Worm (Caenorhabditis elegans) whole organism, L1 larva: Measurements from ENCODE around the gene sre-33.

Source experiments
- C04F5.9 ChIP-seq: sonication (generic microtip); optimal IDR thresholded peaks from 2 replicates; lab custom pipeline; 2016; ENCODE audit warnings: missing genetic modification characterization, missing compliant biosample characterization
- ama-1 ChIP-seq: fragments of 150-350 bp; optimal IDR thresholded peaks from 2 replicates; lab custom pipeline; 2014
- blmp-1 ChIP-seq: fragments of 150-350 bp; optimal IDR thresholded peaks from 2 replicates; lab custom pipeline; 2014; ENCODE audit warnings: missing biosample characterization, missing genetic modification characterization
- ceh-63 ChIP-seq: fragments of 200-800 bp; sonication (Bioruptor generic); optimal IDR thresholded peaks from 2 replicates; lab custom pipeline; 2018; ENCODE audit warnings: mild to moderate bottlenecking, missing genetic modification characterization, missing compliant biosample characterization
- ceh-8 ChIP-seq: fragments of 200-800 bp; sonication (Bioruptor generic); optimal IDR thresholded peaks from 2 replicates; lab custom pipeline; 2018; ENCODE audit warnings: mild to moderate bottlenecking, missing genetic modification characterization, moderate library complexity, missing compliant biosample characterization
- ceh-90 ChIP-seq: sonication (generic microtip); optimal IDR thresholded peaks from 2 replicates; lab custom pipeline; 2016; ENCODE audit warnings: missing genetic modification characterization, missing compliant biosample characterization
- ces-1 ChIP-seq: fragments of 150-350 bp; optimal IDR thresholded peaks from 2 replicates; lab custom pipeline; 2014; ENCODE audit warnings: missing biosample characterization, missing genetic modification reagents, missing genetic modification characterization
- dsc-1 ChIP-seq: sonication (generic microtip); optimal IDR thresholded peaks from 2 replicates; lab custom pipeline; 2016; ENCODE audit warnings: mild to moderate bottlenecking, missing genetic modification characterization, missing compliant biosample characterization
- efl-1 ChIP-seq, 4 experiments: fragments of 150-350 bp; optimal IDR thresholded peaks in 3 of 4; peaks in 1 of 4; 1 replicate in 1 of 4; 2 replicates in 3 of 4; lab custom pipeline; 2014; ENCODE audit warnings: missing biosample characterization in 2 of 4, missing genetic modification characterization in 2 of 4, missing genetic modification reagents in 2 of 4
- egl-13 ChIP-seq: sonication (generic microtip); optimal IDR thresholded peaks from 2 replicates; lab custom pipeline; 2016; ENCODE audit warnings: missing genotype, missing genetic modification reagents, missing genetic modification characterization, missing compliant biosample characterization
- fkh-4 ChIP-seq: sonication (generic microtip); optimal IDR thresholded peaks from 2 replicates; lab custom pipeline; 2016; ENCODE audit warnings: missing compliant biosample characterization, missing genetic modification characterization, borderline replicate concordance
- fos-1 ChIP-seq: fragments of 150-350 bp; optimal IDR thresholded peaks from 2 replicates; lab custom pipeline; 2014; ENCODE audit warnings: missing biosample characterization, missing genetic modification characterization
- grh-1 ChIP-seq: fragments of 200-800 bp; sonication (Bioruptor generic); IDR thresholded peaks from 2 replicates; pipeline ENCODE4 v1.3.6; 2022; ENCODE audit warnings: missing genetic modification reagents, missing genetic modification characterization, missing compliant biosample characterization
- hlh-17 ChIP-seq: fragments of 200-800 bp; sonication (Bioruptor generic); optimal IDR thresholded peaks from 2 replicates; lab custom pipeline; 2018; ENCODE audit warnings: missing genetic modification characterization, mild to moderate bottlenecking, missing compliant biosample characterization, moderate library complexity, borderline replicate concordance
- isw-1 ChIP-seq: fragments of 200-800 bp; sonication (Bioruptor generic); IDR thresholded peaks from 2 replicates; pipeline ENCODE4 v1.3.6; 2022; ENCODE audit warnings: missing genetic modification characterization, missing compliant biosample characterization
- jun-1 ChIP-seq: fragments of 150-350 bp; optimal IDR thresholded peaks from 2 replicates; lab custom pipeline; 2014; ENCODE audit warnings: missing biosample characterization, missing genetic modification reagents, missing genetic modification characterization
- lin-14 ChIP-seq: fragments of 200-800 bp; sonication (Bioruptor generic); optimal IDR thresholded peaks from 2 replicates; lab custom pipeline; 2018; ENCODE audit warnings: mild to moderate bottlenecking, missing genetic modification characterization, moderate library complexity, missing compliant biosample characterization
- lin-39 ChIP-seq: fragments of 150-350 bp; optimal IDR thresholded peaks from 2 replicates; lab custom pipeline; 2014; ENCODE audit warnings: missing biosample characterization, missing genetic modification reagents, missing genetic modification characterization
- lir-3 ChIP-seq: sonication (generic microtip); optimal IDR thresholded peaks from 2 replicates; lab custom pipeline; 2016; ENCODE audit warnings: mild to moderate bottlenecking, missing genetic modification characterization, moderate library complexity, missing compliant biosample characterization; ENCODE audit not compliant: poor library complexity
- lsy-2 ChIP-seq, 2 experiments: fragments of 150-350 bp; optimal IDR thresholded peaks; 2 replicates each; lab custom pipeline; 2014; ENCODE audit warnings: missing biosample characterization in 2 of 2, missing genetic modification characterization in 2 of 2
- mab-9 ChIP-seq: fragments of 200-800 bp; sonication (Bioruptor generic); IDR thresholded peaks from 2 replicates; pipeline ENCODE4 v1.3.6; 2022; ENCODE audit warnings: missing genetic modification reagents, missing genetic modification characterization, missing compliant biosample characterization
- mef-2 ChIP-seq: fragments of 150-350 bp; optimal IDR thresholded peaks from 2 replicates; lab custom pipeline; 2014; ENCODE audit warnings: missing biosample characterization, missing genetic modification characterization
- mep-1 ChIP-seq: fragments of 150-350 bp; optimal IDR thresholded peaks from 2 replicates; lab custom pipeline; 2014; ENCODE audit warnings: missing biosample characterization, missing genetic modification characterization
- nhr-11 ChIP-seq: fragments of 150-350 bp; optimal IDR thresholded peaks from 2 replicates; lab custom pipeline; 2014; ENCODE audit warnings: missing biosample characterization, missing genetic modification characterization
- nhr-19 ChIP-seq: fragments of 200-800 bp; sonication (Bioruptor generic); conservative IDR thresholded peaks from 2 replicates; pipeline ENCODE4 v1.3.6; 2022; ENCODE audit warnings: missing genetic modification characterization, missing compliant biosample characterization
- nhr-28 ChIP-seq: fragments of 150-350 bp; optimal IDR thresholded peaks from 2 replicates; lab custom pipeline; 2014; ENCODE audit warnings: missing biosample characterization, missing genetic modification characterization
- nhr-85 ChIP-seq: sonication (generic microtip); peaks from one replicate; lab custom pipeline; 2016; ENCODE audit warnings: missing genetic modification characterization, inconsistent platforms, missing compliant biosample characterization
- nhr-90 ChIP-seq: sonication (generic microtip); optimal IDR thresholded peaks from 2 replicates; lab custom pipeline; 2016; ENCODE audit warnings: mild to moderate bottlenecking, missing genetic modification characterization, missing compliant biosample characterization; ENCODE audit not compliant: poor library complexity
- pag-3 ChIP-seq: sonication (generic microtip); optimal IDR thresholded peaks from 2 replicates; lab custom pipeline; 2017; ENCODE audit warnings: missing genetic modification characterization, mild to moderate bottlenecking, missing compliant biosample characterization, antibody characterized with exemption, borderline replicate concordance; ENCODE audit not compliant: insufficient read depth
- pqm-1 ChIP-seq: sonication (generic microtip); optimal IDR thresholded peaks from 3 replicates; lab custom pipeline; 2017; ENCODE audit warnings: missing biosample characterization, missing genetic modification characterization
- rnt-1 ChIP-seq: sonication (generic microtip); optimal IDR thresholded peaks from 2 replicates; lab custom pipeline; 2016; ENCODE audit warnings: mild to moderate bottlenecking, missing genetic modification characterization, moderate library complexity, missing compliant biosample characterization
- snpc-4 ChIP-seq: fragments of 150-350 bp; optimal IDR thresholded peaks from 2 replicates; lab custom pipeline; 2014; ENCODE audit warnings: missing biosample characterization, missing genetic modification characterization
- tbx-2 ChIP-seq: sonication (generic microtip); optimal IDR thresholded peaks from 2 replicates; lab custom pipeline; 2016; ENCODE audit warnings: missing genetic modification characterization, missing compliant biosample characterization
- tlp-1 ChIP-seq: fragments of 150-350 bp; optimal IDR thresholded peaks from 2 replicates; lab custom pipeline; 2014; ENCODE audit warnings: missing biosample characterization, missing genetic modification characterization
- unc-30 ChIP-seq: sonication (generic microtip); optimal IDR thresholded peaks from 2 replicates; lab custom pipeline; 2017; ENCODE audit warnings: missing biosample characterization, missing genetic modification characterization
- unc-86 ChIP-seq: sonication (generic microtip); optimal IDR thresholded peaks from 2 replicates; lab custom pipeline; 2016; ENCODE audit warnings: missing genetic modification characterization, missing compliant biosample characterization
- vab-15 ChIP-seq: sonication (generic microtip); optimal IDR thresholded peaks from 2 replicates; lab custom pipeline; 2017; ENCODE audit warnings: missing genotype, mild to moderate bottlenecking, missing genetic modification characterization, missing compliant biosample characterization
- xbp-1 ChIP-seq: sonication (generic microtip); optimal IDR thresholded peaks from 2 replicates; lab custom pipeline; 2016; ENCODE audit warnings: missing genetic modification characterization, missing compliant biosample characterization
- zip-4 ChIP-seq: fragments of 200-800 bp; sonication (Bioruptor generic); optimal IDR thresholded peaks from 2 replicates; lab custom pipeline; 2018; ENCODE audit warnings: mild to moderate bottlenecking, missing genetic modification characterization, moderate library complexity, missing compliant biosample characterization

Gene sre-33

DNA sequence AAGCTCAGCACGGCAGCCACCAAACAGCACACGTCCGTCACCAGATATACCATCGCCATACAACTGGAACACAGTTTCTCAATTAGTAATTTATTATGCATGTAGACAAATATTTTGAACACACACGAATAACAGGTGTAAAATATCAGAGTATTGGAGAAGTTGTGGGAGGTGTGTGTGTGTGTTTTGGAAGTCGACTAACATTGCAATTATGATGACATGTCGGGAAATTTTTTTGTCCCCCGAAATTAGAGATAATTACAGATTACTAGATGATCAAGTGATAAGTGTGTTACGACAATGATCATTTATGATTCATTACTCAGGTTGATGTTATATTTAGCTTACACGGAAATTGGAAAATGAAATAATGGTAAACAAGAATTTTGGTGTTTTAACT is 23.4 kb upstream of the sre-33 start, which contains the start of gene Y57A10C.8:
Y57A10C.8 (minus strand) TSS at position 101 of the 400 bp plus-strand sequence.
- no peak for TF ChIP-seq nhr-11 (tag; lab: Kevin White, UChicago)
- TF ChIP-seq lir-3 (tag; lab: Kevin White, UChicago) = no peak
- no peak for TF ChIP-seq jun-1 (tag; lab: Kevin White, UChicago)
- TF ChIP-seq ama-1 (lab: Kevin White, UChicago) = no peak
- no peak for TF ChIP-seq mab-9 (GFP tag; lab: Robert Waterston, UW)
- TF ChIP-seq fos-1 (tag; lab: Kevin White, UChicago) = no peak
- TF ChIP-seq lin-14 (GFP tag; lab: Kevin White, UChicago) = no peak
- no peak for TF ChIP-seq unc-86 (tag; lab: Kevin White, UChicago)
- no peak for TF ChIP-seq nhr-90
- TF ChIP-seq snpc-4 (tag; lab: Kevin White, UChicago) = no peak
- no peak for TF ChIP-seq ceh-63 (GFP tag; lab: Kevin White, UChicago)
- no peak for TF ChIP-seq hlh-17 (GFP tag; lab: Kevin White, UChicago)
- no peak for TF ChIP-seq ceh-90
- no peak for TF ChIP-seq dsc-1 (tag; lab: Kevin White, UChicago)
- TF ChIP-seq mef-2 (tag; lab: Kevin White, UChicago) = no peak
- TF ChIP-seq ces-1 (GFP tag; lab: Kevin White, UChicago) = no peak
- no peak for TF ChIP-seq pqm-1
- TF ChIP-seq egl-13 (tag; lab: Kevin White, UChicago) = no peak
- TF ChIP-seq isw-1 (GFP tag; lab: Robert Waterston, UW) = no peak
- no peak for TF ChIP-seq tlp-1 (tag; lab: Kevin White, UChicago)
- TF ChIP-seq, all 84 proteins: peak for 0

DNA sequence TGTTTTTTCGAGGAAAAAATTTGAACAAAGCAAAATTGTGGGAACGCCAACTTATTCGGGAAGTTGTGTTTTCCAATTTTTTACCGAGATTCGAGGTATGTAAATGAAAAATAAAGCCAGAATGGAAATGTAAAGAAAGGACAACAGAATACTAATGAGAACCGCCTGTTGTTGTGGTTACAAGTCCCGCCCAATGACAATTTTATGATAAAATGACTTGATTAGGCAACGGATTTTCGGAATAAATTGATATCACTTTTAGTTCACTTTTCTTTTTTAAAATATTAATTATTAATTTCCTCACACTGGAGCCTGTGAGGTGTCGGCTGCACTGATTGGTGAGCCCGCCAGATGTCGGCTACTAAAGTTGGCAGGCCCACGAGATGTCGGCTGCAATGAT is 20.7 kb upstream of the sre-33 start, which contains the start of gene dct-12:
dct-12 (minus strand) TSS at position 101 of the 400 bp plus-strand sequence.
- no peak for TF ChIP-seq nhr-85 (tag; lab: Kevin White, UChicago)
- TF ChIP-seq grh-1 (GFP tag; lab: Robert Waterston, UW) = no peak
- no peak for TF ChIP-seq nhr-28
- TF ChIP-seq vab-15 (tag; lab: Kevin White, UChicago) = no peak
- TF ChIP-seq fkh-4 = no peak
- no peak for TF ChIP-seq unc-30 (tag; lab: Kevin White, UChicago)
- no peak for TF ChIP-seq lsy-2 (tag; optimal IDR thresholded peaks at IDR 0.05; lab: Kevin White, UChicago)
- TF ChIP-seq, all 84 proteins: peak for 0

DNA sequence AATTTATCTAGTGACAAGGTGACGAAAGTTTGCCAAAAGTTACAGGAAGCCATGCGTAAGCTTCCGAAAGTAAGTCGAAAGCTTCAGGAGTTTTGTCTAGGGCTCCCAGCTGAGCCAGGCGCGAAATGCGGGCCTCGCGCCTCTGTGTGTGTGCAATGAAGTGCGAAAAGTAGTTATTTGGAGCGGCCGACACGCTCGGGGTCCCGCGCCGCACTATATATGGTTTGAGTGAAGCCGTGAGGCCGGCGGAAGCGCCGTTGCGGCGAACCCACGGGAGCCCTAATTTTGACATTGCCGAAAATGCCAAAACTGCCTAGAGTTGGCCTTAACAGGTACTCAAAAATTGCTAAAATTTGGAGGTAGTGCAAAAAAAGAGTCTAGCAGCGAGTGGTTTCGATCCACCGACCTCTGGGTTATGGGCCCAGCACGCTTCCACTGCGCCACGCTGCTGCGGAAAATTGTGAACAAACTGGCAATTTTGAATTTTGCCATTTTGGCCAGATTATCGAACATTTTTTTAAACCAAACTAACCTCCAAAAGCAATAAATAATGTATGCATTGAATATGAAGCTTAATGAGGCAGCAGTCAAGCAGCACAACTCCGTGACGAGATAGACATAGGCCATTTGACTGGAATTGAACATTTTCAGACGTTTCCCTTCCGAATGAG is 17.8 kb upstream of the sre-33 start:
- TF ChIP-seq efl-1 (optimal IDR thresholded peaks at IDR 0.05; lab: Kevin White, UChicago) = no peak
- peak in 1 of 2 experiments; percentile 52 for TF ChIP-seq efl-1 (GFP tag; optimal IDR thresholded peaks at IDR 0.05 in 1 of 2; lab: Kevin White, UChicago)
- TF ChIP-seq tbx-2 (tag; lab: Kevin White, UChicago) = no peak

DNA sequence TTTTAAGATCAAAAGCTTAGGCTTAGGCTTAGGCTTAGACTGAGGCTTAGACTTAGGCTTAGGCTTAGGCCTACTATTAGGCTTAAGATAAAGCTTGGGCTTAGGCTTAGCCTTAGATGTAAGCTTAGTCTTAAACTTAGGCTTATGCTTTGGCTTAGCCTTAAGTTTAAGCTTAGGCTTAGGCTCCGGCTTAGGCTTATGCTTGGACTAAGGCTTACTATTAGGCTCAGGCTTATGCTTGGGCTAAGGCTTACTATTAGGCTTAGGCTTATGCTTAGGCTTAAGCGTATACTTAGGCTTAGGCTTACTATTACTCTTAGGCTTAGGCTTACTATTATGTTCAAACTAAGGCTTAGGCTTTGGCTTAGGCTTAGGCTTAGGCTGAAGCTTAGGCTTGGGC is 16.4 kb upstream of the sre-33 start:
- TF ChIP-seq lin-39 (tag; lab: Kevin White, UChicago) (no peak), mep-1 (tag; lab: Kevin White, UChicago) (no peak), C04F5.9 (tag; lab: Kevin White, UChicago) (no peak), xbp-1 (tag; lab: Kevin White, UChicago) (no peak), blmp-1 (no peak), zip-4 (no peak), pag-3 (tag; lab: Kevin White, UChicago) (no peak), nhr-19 (GFP tag; lab: Robert Waterston, UW) (no peak), rnt-1 (tag; lab: Kevin White, UChicago) (no peak), vab-15 (tag; lab: Kevin White, UChicago) (no peak), nhr-90 (no peak), lin-14 (GFP tag; lab: Kevin White, UChicago) (no peak), ceh-8 (GFP tag; lab: Kevin White, UChicago) (no peak)
